Worm (Caenorhabditis elegans): ENCODE measurements around the gene aagr-1.

Gene aagr-1

ce11 chrIV:8412538-8412937 lies 46.2 kb downstream of the aagr-1 start:
- TF ChIP-seq B0261.1 (tag; optimal IDR thresholded peaks at IDR 0.05) = peak; percentile 59
- TF ChIP-seq D2030.7 (GFP tag; IDR thresholded peaks at IDR 0.05) = peak; percentile 41; the same call in 1 of the 2 replicates
- peak; percentile 82; the same call in 1 of the 2 replicates for TF ChIP-seq ztf-25 (GFP tag; IDR thresholded peaks at IDR 0.05)
- peak; percentile 49 for TF ChIP-seq rpc-1 (optimal IDR thresholded peaks at IDR 0.05)
- peak; percentile 68 for TF ChIP-seq rpc-1 (tag; optimal IDR thresholded peaks at IDR 0.05)
- peak; percentile 68; the same call in 1 of the 2 replicates for TF ChIP-seq hsf-1 (GFP tag; IDR thresholded peaks at IDR 0.05)
- TF ChIP-seq pbrm-1 (GFP tag; IDR thresholded peaks at IDR 0.05) = peak; percentile 25; the same call in 1 of the 2 replicates
- peak; percentile 88 for TF ChIP-seq lin-26 (GFP tag; IDR thresholded peaks at IDR 0.05)
- TF ChIP-seq tbp1 (GFP tag; optimal IDR thresholded peaks at IDR 0.05) = peak; percentile 86
- 0 out of 2 replicates have a peak, but pooled peaks have one; percentile 15 for TF ChIP-seq B0019.2 (GFP tag; conservative IDR thresholded peaks at IDR 0.05)
- peak; percentile 38; the same call in 1 of the 2 replicates for TF ChIP-seq madf-6 (GFP tag; IDR thresholded peaks at IDR 0.05)
- 0 out of 2 replicates have a peak, but pooled peaks have one; percentile 76 for TF ChIP-seq cebp-2 (GFP tag; IDR thresholded peaks at IDR 0.05)
- TF ChIP-seq hmg-1.2 (GFP tag; IDR thresholded peaks at IDR 0.05) = peak; percentile 70
- peak; percentile 61; the same call in 1 of the 2 replicates for TF ChIP-seq madf-3 (GFP tag; IDR thresholded peaks at IDR 0.05)
- TF ChIP-seq ceh-40 (GFP tag; IDR thresholded peaks at IDR 0.05) = 0 out of 2 replicates have a peak, but pooled peaks have one; percentile 38

DNA sequence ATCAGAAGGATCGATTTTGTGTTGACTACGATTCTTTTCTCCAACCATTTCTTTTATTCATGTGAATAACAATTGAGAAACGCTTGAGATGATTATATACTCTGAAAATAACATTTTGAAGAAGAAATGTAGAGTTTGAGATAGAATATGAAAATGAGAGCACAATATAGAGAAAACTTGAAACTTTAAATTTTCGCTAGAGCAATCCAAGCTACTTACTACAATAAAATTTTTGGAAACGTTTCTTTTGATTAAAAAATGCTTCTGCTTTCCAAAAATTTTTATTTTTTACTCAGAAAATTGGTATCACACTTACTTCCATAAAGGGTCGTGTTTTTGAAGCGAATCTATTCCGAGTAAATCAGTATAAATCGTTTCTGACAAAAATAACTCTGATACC lies 54.6 kb downstream of the aagr-1 start, which contains the start of gene M116.5:
M116.5 (minus strand) TSS at position 101 of the 400 bp plus-strand sequence.
- TF ChIP-seq cebp-1 (GFP tag; IDR thresholded peaks at IDR 0.05) (no peak), cebp-1 (tag; optimal IDR thresholded peaks at IDR 0.05) (no peak), K11D2.4 (GFP tag; IDR thresholded peaks at IDR 0.05) (no peak), ceh-40 (GFP tag; IDR thresholded peaks at IDR 0.05) (no peak), B0336.3 (GFP tag; IDR thresholded peaks at IDR 0.05) (no peak), hmg-1.2 (GFP tag; IDR thresholded peaks at IDR 0.05) (no peak), nfya-1 (tag; optimal IDR thresholded peaks at IDR 0.05; ENCODE audit: borderline replicate concordance, insufficient read depth) (no peak), zim-3 (tag; optimal IDR thresholded peaks at IDR 0.05) (no peak), cebp-2 (GFP tag; IDR thresholded peaks at IDR 0.05) (no peak)
